Worm (Caenorhabditis elegans) whole organism, L4/young adult: ENCODE measurements around the gene F49F1.14.

Experiments used
- dao-5 ChIP-seq: sonication (generic microtip); optimal IDR thresholded peaks from 2 replicates; lab custom pipeline; 2016; ENCODE audit warnings: missing genotype, missing genetic modification characterization, moderate library complexity, missing compliant biosample characterization
- him-1 ChIP-seq: sonication (generic microtip); optimal IDR thresholded peaks from 2 replicates; lab custom pipeline; 2016; ENCODE audit warnings: missing genotype, missing genetic modification reagents, missing genetic modification characterization, missing compliant biosample characterization

DNA sequence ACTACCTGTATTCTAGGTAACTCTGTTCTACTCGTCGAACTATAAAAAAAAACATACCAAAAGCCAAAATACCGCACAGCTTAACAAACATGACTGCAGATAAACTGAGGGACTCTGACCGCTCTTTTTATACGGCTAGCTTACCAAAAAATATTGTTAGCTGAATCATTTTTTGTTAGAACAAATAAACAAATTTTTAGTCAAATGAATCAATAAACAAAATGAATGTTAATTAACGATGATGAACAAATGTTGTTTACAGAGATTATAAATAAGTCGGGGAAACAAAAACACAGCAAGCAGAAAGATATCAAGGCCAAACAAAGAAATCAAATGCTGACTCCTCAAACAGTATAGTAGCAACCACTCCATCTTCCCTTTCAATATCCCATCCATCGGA is 48.7 kb downstream of the F49F1.14 start, which contains the start of gene ilys-6:
- TF ChIP-seq dao-5 (tag; lab: Kevin White, UChicago), result no peak
- TF ChIP-seq him-1 (tag; lab: Kevin White, UChicago), result no peak
